Fruit fly (Drosophila melanogaster) whole organism, embryonic: ENCODE results near the gene CG9550.

Experiments used
- Abd-B ChIP-seq: fragments of 200-800 bp; sonication (Bioruptor generic); optimal IDR thresholded peaks from 2 replicates; lab custom pipeline; 2018; ENCODE audit warnings: missing biosample characterization, mild to moderate bottlenecking, missing genetic modification characterization, moderate library complexity
- CG10321 ChIP-seq: fragments of 200-800 bp; sonication (Bioruptor generic); IDR thresholded peaks from 2 replicates; pipeline ENCODE4 v1.3.6; 2022; ENCODE audit warnings: missing biosample characterization, missing genetic modification characterization
- CG10959 ChIP-seq: fragments of 200-800 bp; sonication (Bioruptor generic); IDR thresholded peaks from 2 replicates; pipeline ENCODE4 v1.3.6; 2022; ENCODE audit warnings: missing biosample characterization, missing genetic modification characterization
- CG11456 ChIP-seq: fragments of 200-800 bp; sonication (Bioruptor generic); IDR thresholded peaks from 3 replicates; pipeline ENCODE4 v1.3.6; 2022; ENCODE audit warnings: missing biosample characterization, missing genetic modification characterization
- CG11504 ChIP-seq: fragments of 200-800 bp; sonication (Bioruptor generic); optimal IDR thresholded peaks from 3 replicates; lab custom pipeline; 2019; ENCODE audit warnings: missing biosample characterization, mild to moderate bottlenecking, missing genetic modification characterization, moderate library complexity
- CG11696 ChIP-seq: fragments of 200-800 bp; sonication (Bioruptor generic); IDR thresholded peaks from 2 replicates; pipeline ENCODE4 v1.3.6; 2022; ENCODE audit warnings: missing biosample characterization, missing genetic modification characterization
- CG12104 ChIP-seq: fragments of 200-800 bp; sonication (Bioruptor generic); optimal IDR thresholded peaks from 3 replicates; lab custom pipeline; 2016; ENCODE audit warnings: missing biosample characterization, missing genetic modification characterization
- CG12219 ChIP-seq: fragments of 200-800 bp; sonication (Bioruptor generic); optimal IDR thresholded peaks from 3 replicates; lab custom pipeline; 2018; ENCODE audit warnings: missing biosample characterization, mild to moderate bottlenecking, missing genetic modification characterization
- CG1233 ChIP-seq: fragments of 200-800 bp; sonication (Bioruptor generic); optimal IDR thresholded peaks from 4 replicates; lab custom pipeline; 2018; ENCODE audit warnings: missing biosample characterization, mild to moderate bottlenecking, missing genetic modification characterization
- CG12769 ChIP-seq: fragments of 200-800 bp; sonication (Bioruptor generic); optimal IDR thresholded peaks from 2 replicates; lab custom pipeline; 2019; ENCODE audit warnings: missing biosample characterization, mild to moderate bottlenecking, missing genetic modification characterization, moderate library complexity
- CG14050 ChIP-seq: fragments of 200-800 bp; sonication (Bioruptor generic); IDR thresholded peaks from 3 replicates; pipeline ENCODE4 v1.3.6; 2022; ENCODE audit warnings: missing biosample characterization, missing genetic modification characterization
- CG14667 ChIP-seq: fragments of 200-800 bp; sonication (Bioruptor generic); IDR thresholded peaks from 2 replicates; pipeline ENCODE4 v1.3.6; 2022; ENCODE audit warnings: missing biosample characterization, missing genetic modification characterization
- CG14710 ChIP-seq: fragments of 200-800 bp; sonication (Bioruptor generic); optimal IDR thresholded peaks from 3 replicates; lab custom pipeline; 2019; ENCODE audit warnings: missing biosample characterization, mild to moderate bottlenecking, missing genetic modification characterization, moderate library complexity
- CG1602 ChIP-seq: fragments of 200-800 bp; sonication (Bioruptor generic); optimal IDR thresholded peaks from 3 replicates; lab custom pipeline; 2016; ENCODE audit warnings: missing biosample characterization, missing genetic modification characterization
- CG17612 ChIP-seq: fragments of 200-800 bp; sonication (Bioruptor generic); IDR thresholded peaks from 2 replicates; pipeline ENCODE4 v1.3.6; 2022; ENCODE audit warnings: missing biosample characterization, missing genetic modification characterization
- CG18476 ChIP-seq: fragments of 200-800 bp; sonication (Bioruptor generic); optimal IDR thresholded peaks from 2 replicates; lab custom pipeline; 2016; ENCODE audit warnings: missing biosample characterization, mild to moderate bottlenecking, missing genetic modification characterization
- CG2678 ChIP-seq: fragments of 200-800 bp; sonication (Bioruptor generic); optimal IDR thresholded peaks from 3 replicates; lab custom pipeline; 2019; ENCODE audit warnings: missing biosample characterization, mild to moderate bottlenecking, missing genetic modification characterization, moderate library complexity
- CG31388 ChIP-seq: fragments of 200-800 bp; sonication (Bioruptor generic); optimal IDR thresholded peaks from 2 replicates; lab custom pipeline; 2016; ENCODE audit warnings: missing biosample characterization, missing genetic modification characterization
- CG3281 ChIP-seq: fragments of 200-800 bp; sonication (Bioruptor generic); optimal IDR thresholded peaks from 3 replicates; lab custom pipeline; 2017; ENCODE audit warnings: missing biosample characterization, mild to moderate bottlenecking, missing genetic modification characterization
- CG34224 ChIP-seq: fragments of 200-800 bp; sonication (Bioruptor generic); IDR thresholded peaks from 3 replicates; pipeline ENCODE4 v1.3.6; 2022; ENCODE audit warnings: missing biosample characterization, missing genetic modification characterization; ENCODE audit not compliant: partially characterized antibody
- CG34422 ChIP-seq: fragments of 200-800 bp; sonication (Bioruptor generic); IDR thresholded peaks from 3 replicates; pipeline ENCODE4 v1.3.6; 2022; ENCODE audit warnings: missing biosample characterization, missing genetic modification characterization
- CG3726 ChIP-seq: fragments of 200-800 bp; sonication (Bioruptor generic); IDR thresholded peaks from 3 replicates; pipeline ENCODE4, ENCODE4 v1.3.6; 2022; ENCODE audit warnings: missing biosample characterization, missing genetic modification characterization
- CG4328 ChIP-seq: fragments of 200-800 bp; sonication (Bioruptor generic); optimal IDR thresholded peaks from 3 replicates; lab custom pipeline; 2017; ENCODE audit warnings: missing biosample characterization, missing genetic modification reagents, missing genetic modification characterization
- CG4404 ChIP-seq: fragments of 200-800 bp; sonication (Bioruptor generic); IDR thresholded peaks from 2 replicates; pipeline ENCODE4 v1.3.6; 2022; ENCODE audit warnings: missing biosample characterization, missing genetic modification characterization
- CG6791 ChIP-seq: fragments of 200-800 bp; sonication (Bioruptor generic); IDR thresholded peaks from 3 replicates; pipeline ENCODE4 v1.3.6; 2022; ENCODE audit warnings: missing biosample characterization, missing genetic modification characterization; ENCODE audit not compliant: partially characterized antibody
- CG7357 ChIP-seq: fragments of 200-800 bp; sonication (Bioruptor generic); IDR thresholded peaks from 3 replicates; pipeline ENCODE4 v1.3.6; 2022; ENCODE audit warnings: missing biosample characterization, missing genetic modification characterization
- CG7745 ChIP-seq: fragments of 200-800 bp; sonication (Bioruptor generic); optimal IDR thresholded peaks from 2 replicates; lab custom pipeline; 2018; ENCODE audit warnings: missing biosample characterization, mild to moderate bottlenecking, missing genetic modification characterization, moderate library complexity
- CG9215 ChIP-seq: fragments of 200-800 bp; sonication (Bioruptor generic); IDR thresholded peaks from 2 replicates; pipeline ENCODE4 v1.3.6; 2022; ENCODE audit warnings: missing biosample characterization, missing genetic modification characterization
- CG9437 ChIP-seq: fragments of 200-800 bp; sonication (Bioruptor generic); optimal IDR thresholded peaks from 2 replicates; lab custom pipeline; 2018; ENCODE audit warnings: missing biosample characterization, mild to moderate bottlenecking, missing genetic modification characterization
- CG9609 ChIP-seq: fragments of 200-800 bp; sonication (Bioruptor generic); optimal IDR thresholded peaks from 3 replicates; lab custom pipeline; 2016; ENCODE audit warnings: missing biosample characterization, missing genetic modification characterization
- D19A ChIP-seq: fragments of 200-800 bp; optimal IDR thresholded peaks from 3 replicates; lab custom pipeline; 2019; ENCODE audit warnings: missing biosample characterization, mild to moderate bottlenecking, missing genetic modification characterization, moderate library complexity
- ERR ChIP-seq: fragments of 200-800 bp; sonication (Bioruptor generic); optimal IDR thresholded peaks from 2 replicates; lab custom pipeline; 2016; ENCODE audit warnings: missing biosample characterization, missing genetic modification characterization
- Hmr ChIP-seq: fragments of 200-800 bp; sonication (Bioruptor generic); optimal IDR thresholded peaks from 3 replicates; lab custom pipeline; 2017; ENCODE audit warnings: mild to moderate bottlenecking, missing biosample characterization, missing genetic modification reagents, missing genetic modification characterization
- MBD-R2 ChIP-seq: fragments of 200-800 bp; sonication (Bioruptor generic); IDR thresholded peaks from 2 replicates; pipeline ENCODE4 v1.3.6; 2022; ENCODE audit warnings: missing biosample characterization, missing genetic modification characterization
- Mad ChIP-seq: fragments of 200-800 bp; sonication (Bioruptor generic); optimal IDR thresholded peaks from 2 replicates; lab custom pipeline; 2016; ENCODE audit warnings: missing biosample characterization, missing genetic modification characterization
- Taf1 ChIP-seq: fragments of 200-800 bp; sonication (Bioruptor generic); IDR thresholded peaks from 2 replicates; pipeline ENCODE4 v1.3.6; 2022; ENCODE audit warnings: missing biosample characterization, missing genetic modification characterization
- YL-1 ChIP-seq: fragments of 200-800 bp; sonication (Bioruptor generic); optimal IDR thresholded peaks from 3 replicates; lab custom pipeline; 2017; ENCODE audit warnings: missing biosample characterization, mild to moderate bottlenecking, missing genetic modification characterization
- ase ChIP-seq: fragments of 200-800 bp; sonication (Bioruptor generic); IDR thresholded peaks from 3 replicates; pipeline ENCODE4 v1.3.6; 2022; ENCODE audit warnings: missing biosample characterization, missing genetic modification characterization
- bigmax ChIP-seq: fragments of 200-800 bp; sonication (Bioruptor generic); optimal IDR thresholded peaks from 2 replicates; lab custom pipeline; 2018; ENCODE audit warnings: missing biosample characterization, mild to moderate bottlenecking, missing genetic modification characterization
- bsh ChIP-seq, 2 experiments: fragments of 200-800 bp; sonication (Bioruptor generic); optimal IDR thresholded peaks; 2 replicates each; lab custom pipeline; 2017 to 2018; ENCODE audit warnings: mild to moderate bottlenecking in 2 of 2, missing biosample characterization in 2 of 2, missing genetic modification characterization in 2 of 2, moderate library complexity in 1 of 2
- btn ChIP-seq: fragments of 200-800 bp; sonication (Bioruptor generic); optimal IDR thresholded peaks from 2 replicates; lab custom pipeline; 2016; ENCODE audit warnings: missing biosample characterization, missing genetic modification characterization
- cas ChIP-seq: fragments of 200-800 bp; sonication (Bioruptor generic); IDR thresholded peaks from 2 replicates; pipeline ENCODE4 v1.3.6; 2022; ENCODE audit warnings: missing biosample characterization, missing genetic modification characterization
- cg ChIP-seq: fragments of 200-800 bp; sonication (Bioruptor generic); optimal IDR thresholded peaks from 3 replicates; lab custom pipeline; 2019; ENCODE audit warnings: missing biosample characterization, mild to moderate bottlenecking, missing genetic modification characterization, moderate library complexity
- chm ChIP-seq: fragments of 200-800 bp; sonication (Bioruptor generic); IDR thresholded peaks from 2 replicates; pipeline ENCODE4 v1.3.6; 2022; ENCODE audit warnings: missing biosample characterization, missing genetic modification characterization
- chn ChIP-seq: fragments of 200-800 bp; sonication (Bioruptor generic); optimal IDR thresholded peaks from 2 replicates; lab custom pipeline; 2016; ENCODE audit warnings: missing biosample characterization, missing genetic modification characterization
- cwo ChIP-seq: fragments of 200-800 bp; sonication (Bioruptor generic); optimal IDR thresholded peaks from 3 replicates; lab custom pipeline; 2017; ENCODE audit warnings: missing biosample characterization, missing genetic modification characterization, mild to moderate bottlenecking, moderate library complexity, missing genetic modification reagents
- fd3F ChIP-seq: fragments of 200-800 bp; sonication (Bioruptor generic); optimal IDR thresholded peaks from 2 replicates; lab custom pipeline; 2018; ENCODE audit warnings: missing biosample characterization, mild to moderate bottlenecking, missing genetic modification characterization, moderate library complexity
- lab ChIP-seq: fragments of 200-800 bp; sonication (Bioruptor generic); optimal IDR thresholded peaks from 3 replicates; lab custom pipeline; 2017; ENCODE audit warnings: missing biosample characterization, missing genetic modification characterization, mild to moderate bottlenecking, moderate library complexity, missing genetic modification reagents
- run ChIP-seq: fragments of 200-800 bp; sonication (Bioruptor generic); optimal IDR thresholded peaks from 3 replicates; lab custom pipeline; 2018; ENCODE audit warnings: missing biosample characterization, mild to moderate bottlenecking, missing genetic modification characterization
- sqz ChIP-seq: fragments of 200-800 bp; sonication (Bioruptor generic); optimal IDR thresholded peaks from 3 replicates; lab custom pipeline; 2018; ENCODE audit warnings: missing biosample characterization, mild to moderate bottlenecking, missing genetic modification characterization
- trh ChIP-seq: fragments of 200-800 bp; sonication (Bioruptor generic); optimal IDR thresholded peaks from 2 replicates; lab custom pipeline; 2016; ENCODE audit warnings: missing biosample characterization, missing genetic modification characterization
- vvl ChIP-seq: fragments of 200-800 bp; sonication (Bioruptor generic); IDR thresholded peaks from 2 replicates; pipeline ENCODE4 v1.3.6; 2022; ENCODE audit warnings: missing biosample characterization, missing genetic modification characterization

The CG9550 gene

DNA sequence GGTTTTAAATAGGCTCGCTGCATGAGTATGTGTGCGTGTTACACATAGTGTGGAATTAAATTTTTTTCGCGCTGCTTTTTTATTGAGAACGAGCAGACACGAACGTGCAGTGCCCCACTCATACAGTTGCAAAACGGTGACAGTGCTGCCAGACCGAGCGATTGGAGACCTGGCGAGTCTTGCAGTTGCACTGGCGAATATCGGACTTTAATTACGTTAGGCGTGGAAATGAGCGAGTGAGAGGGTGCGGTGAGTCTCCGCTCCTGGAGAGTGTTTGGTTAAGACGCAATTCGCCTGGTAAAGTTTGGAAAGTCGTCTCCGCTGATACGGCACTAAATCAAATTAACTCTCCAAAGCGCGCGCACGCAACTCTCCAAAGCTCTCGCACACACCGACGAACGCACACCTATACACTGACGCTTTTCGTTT lies 15.5 kb upstream of the CG9550 start (continued):
- TF ChIP-seq CG12769 (peak; percentile 65), CG7357 (GFP tag; lab: Robert Waterston, UW) (no peak), btn (GFP tag; lab: Kevin White, UChicago) (no peak), CG11504 (tag; lab: Kevin White, UChicago) (no peak), sqz (GFP tag; lab: Kevin White, UChicago) (peak; percentile 79), ERR (GFP tag; lab: Kevin White, UChicago) (no peak), CG11456 (GFP tag; lab: Robert Waterston, UW) (no peak), CG34224 (GFP tag; lab: Robert Waterston, UW) (peak; percentile 57), CG9609 (no peak), cg (GFP tag; lab: Kevin White, UChicago) (peak; percentile 97), chm (peak; percentile 11; the same call in 1 of the 2 replicates), CG4404 (GFP tag; lab: Robert Waterston, UW) (no peak), CG17612 (GFP tag; lab: Robert Waterston, UW) (no peak), vvl (GFP tag; lab: Robert Waterston, UW) (peak; percentile 51), lab (GFP tag; lab: Kevin White, UChicago) (peak; percentile 62), cas (GFP tag; lab: Robert Waterston, UW) (no peak), Abd-B (GFP tag; lab: Kevin White, UChicago) (no peak), Hmr (no peak), trh (GFP tag; lab: Kevin White, UChicago) (no peak), CG14710 (tag; lab: Kevin White, UChicago) (peak; percentile 3), CG12104 (no peak), cwo (peak; percentile 9), bsh (GFP tag; optimal IDR thresholded peaks at IDR 0.05; lab: Kevin White, UChicago) (no peak), bigmax (peak; percentile 35), Mad (GFP tag; lab: Kevin White, UChicago) (no peak), CG4328 (GFP tag; lab: Kevin White, UChicago) (no peak), CG14050 (GFP tag; lab: Robert Waterston, UW) (no peak), CG3281 (no peak), CG12219 (GFP tag; lab: Kevin White, UChicago) (no peak), ase (GFP tag; lab: Robert Waterston, UW) (no peak), run (no peak), CG7745 (tag; lab: Kevin White, UChicago) (no peak), CG9437 (GFP tag; lab: Kevin White, UChicago) (peak; percentile 71), CG18476 (no peak), CG11696 (GFP tag; lab: Robert Waterston, UW) (no peak), CG3726 (GFP tag; lab: Robert Waterston, UW) (no peak), chn (GFP tag; lab: Kevin White, UChicago) (no peak), CG9215 (GFP tag; lab: Robert Waterston, UW) (no peak), CG14667 (GFP tag; lab: Robert Waterston, UW) (no peak), CG34422 (GFP tag; lab: Robert Waterston, UW) (peak; percentile 45; the same call in 1 of the 3 replicates), Taf1 (GFP tag; lab: Robert Waterston, UW) (no peak), MBD-R2 (GFP tag; lab: Robert Waterston, UW) (peak; percentile 36), CG31388 (GFP tag; lab: Kevin White, UChicago) (no peak), YL-1 (GFP tag; lab: Kevin White, UChicago) (peak; percentile 69), CG1602 (no peak), CG2678 (tag; lab: Kevin White, UChicago) (no peak), CG10321 (GFP tag; lab: Robert Waterston, UW) (no peak), CG10959 (GFP tag; lab: Robert Waterston, UW) (no peak), fd3F (no peak), D19A (tag; lab: Kevin White, UChicago) (no peak), CG6791 (GFP tag; lab: Robert Waterston, UW) (peak; percentile 50; the same call in 2 of the 3 replicates), CG1233 (GFP tag; lab: Kevin White, UChicago) (no peak)
